Fruit fly (Drosophila melanogaster) whole organism, embryonic: ENCODE measurements around the gene Kif3C.

Experiments
- Dip2 ChIP-seq: fragments of 200-800 bp; sonication (Bioruptor generic); IDR thresholded peaks from 2 replicates; pipeline ENCODE4 v1.3.6; 2022; ENCODE audit warnings: missing biosample characterization, missing genetic modification characterization
- hth ChIP-seq: fragments of >200 bp; optimal IDR thresholded peaks from 2 replicates; lab custom pipeline; 2017; ENCODE audit warnings: inconsistent platforms
- kay ChIP-seq: fragments of 200-800 bp; sonication (Bioruptor generic); optimal IDR thresholded peaks from 2 replicates; lab custom pipeline; 2016; ENCODE audit warnings: missing biosample characterization, missing genetic modification characterization
- ranshi ChIP-seq: fragments of 200-800 bp; sonication (Bioruptor generic); IDR thresholded peaks from 2 replicates; pipeline ENCODE4 v1.3.6; 2022; ENCODE audit warnings: missing biosample characterization, missing genetic modification characterization
- twi ChIP-seq: fragments of 200-800 bp; optimal IDR thresholded peaks from 2 replicates; lab custom pipeline; 2019; ENCODE audit warnings: missing biosample characterization, mild to moderate bottlenecking, missing genetic modification characterization, moderate library complexity

dm6 chr4:1175156-1175555, 27.9 kb downstream of the Kif3C start:
- TF ChIP-seq ranshi (GFP tag; lab: Robert Waterston, UW) (no peak), Dip2 (no peak), twi (tag; lab: Kevin White, UChicago) (no peak), kay (GFP tag; lab: Kevin White, UChicago) (no peak), hth (lab: Kevin White, UChicago) (no peak)
